Fruit fly (Drosophila melanogaster): ENCODE data around the gene Srrm234.

Gene Srrm234

DNA sequence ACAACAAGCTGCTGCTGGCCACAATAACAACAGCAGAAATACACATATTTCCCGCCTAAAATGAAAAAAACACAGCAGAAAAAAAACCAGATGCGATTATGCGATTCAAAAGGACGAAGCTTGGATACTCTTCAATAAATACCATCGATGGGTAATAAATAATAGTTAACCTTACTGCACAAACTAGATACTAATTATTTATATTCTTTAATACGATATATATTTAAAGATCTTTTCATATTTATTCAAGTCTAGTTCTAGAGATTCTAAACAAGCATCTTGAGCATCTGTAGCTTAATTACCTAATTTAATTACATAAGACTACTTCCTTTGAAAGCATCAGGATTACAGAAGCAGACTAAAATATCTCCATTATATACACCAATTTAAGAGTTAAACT, 23.3 kb upstream of the Srrm234 start (continued):
- no peak for TF ChIP-seq vri (GFP tag; optimal IDR thresholded peaks at IDR 0.05)
- peak; percentile 8 for TF ChIP-seq OdsH (GFP tag; optimal IDR thresholded peaks at IDR 0.05)
- peak; percentile 61 for TF ChIP-seq CG15336 (GFP tag; IDR thresholded peaks at IDR 0.05)
- TF ChIP-seq CG3919 (GFP tag; optimal IDR thresholded peaks at IDR 0.05), result no peak
- no peak for TF ChIP-seq ss (GFP tag; optimal IDR thresholded peaks at IDR 0.05)
- TF ChIP-seq CG32006 (GFP tag; optimal IDR thresholded peaks at IDR 0.05), result peak; percentile 81
- TF ChIP-seq topi (GFP tag; optimal IDR thresholded peaks at IDR 0.05), result no peak

DNA sequence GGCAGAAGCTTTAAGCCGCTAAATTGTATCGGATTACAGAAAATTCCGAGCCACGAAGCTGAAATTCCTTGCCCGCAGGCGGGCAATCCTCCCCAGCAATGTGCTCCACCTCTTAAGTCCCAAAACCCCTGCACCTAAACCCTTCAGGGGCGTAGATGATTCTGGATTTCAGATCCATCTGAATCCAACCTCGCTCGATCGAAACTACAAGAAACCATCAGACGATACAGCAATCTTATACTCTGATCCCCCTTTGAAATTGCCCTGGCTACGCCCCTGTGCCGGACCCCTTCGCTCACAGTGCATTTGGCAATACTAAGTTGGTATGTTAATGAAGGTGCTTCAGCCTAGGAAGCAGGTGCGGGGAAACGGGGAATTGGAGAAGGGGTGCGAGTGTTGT, 18.2 kb upstream of the Srrm234 start:
- TF ChIP-seq pdm3 (GFP tag; optimal IDR thresholded peaks at IDR 0.05) (peak; percentile 47), CG8119 (GFP tag; IDR thresholded peaks at IDR 0.05) (peak; percentile 53; the same call in 1 of the 3 replicates), CG15336 (GFP tag; IDR thresholded peaks at IDR 0.05) (no peak), fkh (GFP tag; optimal IDR thresholded peaks at IDR 0.05) (no peak), Hr39 (GFP tag; optimal IDR thresholded peaks at IDR 0.05) (peak; percentile 62), OdsH (GFP tag; optimal IDR thresholded peaks at IDR 0.05) (peak; percentile 49), CG4318 (GFP tag; optimal IDR thresholded peaks at IDR 0.05) (no peak), lz (GFP tag; optimal IDR thresholded peaks at IDR 0.05) (peak; percentile 62), CG6163 (GFP tag; IDR thresholded peaks at IDR 0.05) (peak; percentile 87), Met (GFP tag; optimal IDR thresholded peaks at IDR 0.05) (peak; percentile 69), Sox14 (GFP tag; optimal IDR thresholded peaks at IDR 0.05) (peak; percentile 55), ss (GFP tag; optimal IDR thresholded peaks at IDR 0.05) (peak; percentile 44 to 66), CG6276 (GFP tag; optimal IDR thresholded peaks at IDR 0.05) (no peak), svp (GFP tag) (peak; percentile 89), Ets96B (tag; optimal IDR thresholded peaks at IDR 0.05) (peak; percentile 73), CG6792 (GFP tag; optimal IDR thresholded peaks at IDR 0.05) (peak; percentile 66), CG11902 (GFP tag; optimal IDR thresholded peaks at IDR 0.05) (peak; percentile 38), CG34406 (GFP tag; optimal IDR thresholded peaks at IDR 0.05) (peak; percentile 36), vri (GFP tag; optimal IDR thresholded peaks at IDR 0.05) (peak; percentile 40), CG10631 (GFP tag; optimal IDR thresholded peaks at IDR 0.05) (peak; percentile 68), cyc (GFP tag; optimal IDR thresholded peaks at IDR 0.05) (peak; percentile 62), dsx (GFP tag; optimal IDR thresholded peaks at IDR 0.05; ENCODE audit: poor library complexity, severe bottlenecking) (peak; percentile 61), net (GFP tag; optimal IDR thresholded peaks at IDR 0.05) (peak; percentile 40), CG9139 (GFP tag; optimal IDR thresholded peaks at IDR 0.05) (peak; percentile 62), Sox15 (GFP tag; optimal IDR thresholded peaks at IDR 0.05) (peak; percentile 27), Smox (GFP tag; optimal IDR thresholded peaks at IDR 0.05) (peak; percentile 63), Gug (GFP tag; IDR thresholded peaks at IDR 0.05) (peak; percentile 46; the same call in 1 of the 2 replicates), Ets21C (GFP tag; optimal IDR thresholded peaks at IDR 0.05) (peak; percentile 39), CG1621 (tag; optimal IDR thresholded peaks at IDR 0.05) (peak; percentile 59), spab (GFP tag; optimal IDR thresholded peaks at IDR 0.05) (peak; percentile 68), CG6808 (GFP tag; optimal IDR thresholded peaks at IDR 0.05) (peak; percentile 74), CG8319 (GFP tag; optimal IDR thresholded peaks at IDR 0.05) (peak; percentile 25), CG3032 (tag; optimal IDR thresholded peaks at IDR 0.05) (peak; percentile 78), CG8632 (GFP tag; optimal IDR thresholded peaks at IDR 0.05) (peak; percentile 36), dac (GFP tag; optimal IDR thresholded peaks at IDR 0.05) (no peak), fd59A (GFP tag; optimal IDR thresholded peaks at IDR 0.05) (peak; percentile 66), Blimp-1 (GFP tag; optimal IDR thresholded peaks at IDR 0.05) (peak; percentile 2), achi (GFP tag; optimal IDR thresholded peaks at IDR 0.05) (peak; percentile 50), CG10669 (GFP tag; optimal IDR thresholded peaks at IDR 0.05) (peak; percentile 77), Hr4 (GFP tag; optimal IDR thresholded peaks at IDR 0.05) (peak; percentile 29), Lpt (GFP tag; optimal IDR thresholded peaks at IDR 0.05) (no peak), Eip75B (GFP tag; optimal IDR thresholded peaks at IDR 0.05) (peak; percentile 55), Sox102F (GFP tag; optimal IDR thresholded peaks at IDR 0.05) (peak; percentile 41), topi (GFP tag; optimal IDR thresholded peaks at IDR 0.05) (peak; percentile 63), Eip78C (GFP tag) (peak; percentile 84), Hr38 (GFP tag; optimal IDR thresholded peaks at IDR 0.05) (no peak), CG31627 (GFP tag; optimal IDR thresholded peaks at IDR 0.05) (peak; percentile 66), Eip93F (GFP tag; optimal IDR thresholded peaks at IDR 0.05) (no peak)
